Fruit fly (Drosophila melanogaster) whole organism, embryonic: Measurements from ENCODE around the gene Rad17.

Experiments used
- Aef1 ChIP-seq: fragments of 200-800 bp; sonication (Bioruptor generic); IDR thresholded peaks from 3 replicates; pipeline ENCODE4 v1.3.6; 2022; ENCODE audit warnings: missing biosample characterization, missing genetic modification characterization
- B-H1 ChIP-seq: fragments of 200-800 bp; sonication (Bioruptor generic); IDR thresholded peaks from 3 replicates; pipeline ENCODE4 v1.3.6; 2022; ENCODE audit warnings: missing biosample characterization, missing genetic modification characterization
- BEAF-32 ChIP-seq: fragments of 200-800 bp; sonication (Bioruptor generic); optimal IDR thresholded peaks from 3 replicates; lab custom pipeline; 2017; ENCODE audit warnings: missing biosample characterization, missing genetic modification characterization, mild to moderate bottlenecking, moderate library complexity, missing genetic modification reagents
- CG11695 ChIP-seq: fragments of 200-800 bp; sonication (Bioruptor generic); IDR thresholded peaks from 3 replicates; pipeline ENCODE4 v1.3.6; 2022; ENCODE audit warnings: missing biosample characterization, missing genetic modification characterization
- CG13123 ChIP-seq: fragments of 200-800 bp; sonication (Bioruptor generic); optimal IDR thresholded peaks from 2 replicates; lab custom pipeline; 2016; ENCODE audit warnings: missing biosample characterization, missing genetic modification characterization
- CG13894 ChIP-seq: fragments of 200-800 bp; sonication (Bioruptor generic); optimal IDR thresholded peaks from 3 replicates; lab custom pipeline; 2018; ENCODE audit warnings: missing biosample characterization, mild to moderate bottlenecking, missing genetic modification characterization, moderate library complexity
- CG14050 ChIP-seq: fragments of 200-800 bp; sonication (Bioruptor generic); IDR thresholded peaks from 3 replicates; pipeline ENCODE4 v1.3.6; 2022; ENCODE audit warnings: missing biosample characterization, missing genetic modification characterization
- CG1603 ChIP-seq: fragments of 200-800 bp; sonication (Bioruptor generic); optimal IDR thresholded peaks from 2 replicates; lab custom pipeline; 2019; ENCODE audit warnings: missing biosample characterization, mild to moderate bottlenecking, missing genetic modification characterization, moderate library complexity
- CG16815 ChIP-seq: fragments of 200-800 bp; sonication (Bioruptor generic); optimal IDR thresholded peaks from 3 replicates; lab custom pipeline; 2017; ENCODE audit warnings: missing biosample characterization, mild to moderate bottlenecking, missing genetic modification characterization
- CG16863 ChIP-seq: fragments of 200-800 bp; sonication (Bioruptor generic); optimal IDR thresholded peaks from 3 replicates; lab custom pipeline; 2016; ENCODE audit warnings: missing biosample characterization, missing genetic modification characterization
- CG2199 ChIP-seq: fragments of 200-800 bp; sonication (Bioruptor generic); IDR thresholded peaks from 3 replicates; pipeline ENCODE4 v1.3.6; 2022; ENCODE audit warnings: missing biosample characterization, missing genetic modification characterization
- CG33213 ChIP-seq: fragments of 200-800 bp; sonication (Bioruptor generic); optimal IDR thresholded peaks from 3 replicates; lab custom pipeline; 2016; ENCODE audit warnings: missing biosample characterization, missing genetic modification characterization
- CG3407 ChIP-seq: fragments of 200-800 bp; sonication (Bioruptor generic); optimal IDR thresholded peaks from 2 replicates; lab custom pipeline; 2018; ENCODE audit warnings: missing biosample characterization, mild to moderate bottlenecking, missing genetic modification characterization
- CG42726 ChIP-seq: fragments of 200-800 bp; sonication (Bioruptor generic); IDR thresholded peaks from 2 replicates; pipeline ENCODE4 v1.3.6; 2022; ENCODE audit warnings: missing biosample characterization, missing genetic modification characterization; ENCODE audit not compliant: partially characterized antibody
- CG5953 ChIP-seq: fragments of 200-800 bp; sonication (Bioruptor generic); IDR thresholded peaks from 2 replicates; pipeline ENCODE4 v1.3.6; 2022; ENCODE audit warnings: missing biosample characterization, missing genetic modification characterization
- CG6175 ChIP-seq: fragments of 200-800 bp; sonication (Bioruptor generic); IDR thresholded peaks from 3 replicates; pipeline ENCODE4 v1.3.6; 2022; ENCODE audit warnings: missing biosample characterization, missing genetic modification characterization
- CG8765 ChIP-seq: fragments of 200-800 bp; sonication (Bioruptor generic); IDR thresholded peaks from 2 replicates; pipeline ENCODE4 v1.3.6; 2022; ENCODE audit warnings: missing biosample characterization, missing genetic modification characterization
- CHES-1-like ChIP-seq: fragments of 200-800 bp; sonication (Bioruptor generic); optimal IDR thresholded peaks from 2 replicates; lab custom pipeline; 2016; ENCODE audit warnings: missing biosample characterization, missing genetic modification characterization
- Dll ChIP-seq: fragments of 200-800 bp; sonication (Bioruptor generic); IDR thresholded peaks from 4 replicates; pipeline ENCODE4 v1.3.6; 2022; ENCODE audit warnings: missing biosample characterization, missing genetic modification characterization; ENCODE audit not compliant: partially characterized antibody
- ERR ChIP-seq: fragments of 200-800 bp; sonication (Bioruptor generic); optimal IDR thresholded peaks from 2 replicates; lab custom pipeline; 2016; ENCODE audit warnings: missing biosample characterization, missing genetic modification characterization
- Ets65A ChIP-seq: fragments of 200-800 bp; sonication (Bioruptor generic); peaks from one replicate; lab custom pipeline; 2016; ENCODE audit warnings: missing biosample characterization, missing genetic modification characterization
- Fer3 ChIP-seq: fragments of 200-800 bp; sonication (Bioruptor generic); optimal IDR thresholded peaks from 2 replicates; lab custom pipeline; 2018; ENCODE audit warnings: missing biosample characterization, mild to moderate bottlenecking, missing genetic modification characterization, moderate library complexity
- Hmx ChIP-seq: fragments of 200-800 bp; sonication (Bioruptor generic); optimal IDR thresholded peaks from 2 replicates; lab custom pipeline; 2016; ENCODE audit warnings: missing biosample characterization, missing genetic modification characterization
- Hr51 ChIP-seq, 2 experiments: fragments of 200-800 bp; sonication (Bioruptor generic); optimal IDR thresholded peaks; 2 replicates in 1 of 2; 3 replicates in 1 of 2; lab custom pipeline; 2016 to 2018; ENCODE audit warnings: missing biosample characterization in 2 of 2, missing genetic modification characterization in 2 of 2, mild to moderate bottlenecking in 1 of 2, moderate library complexity in 1 of 2
- Max ChIP-seq: fragments of 200-800 bp; sonication (Bioruptor generic); optimal IDR thresholded peaks from 2 replicates; lab custom pipeline; 2016; ENCODE audit warnings: missing biosample characterization, mild to moderate bottlenecking, missing genetic modification characterization
- Stat92E ChIP-seq, 3 experiments: fragments of >200 bp in 2 of 3; fragments of 200-800 bp in 1 of 3; sonication (Bioruptor generic) in 1 of 3; optimal IDR thresholded peaks; 2 replicates each; lab custom pipeline; 2017 to 2019; ENCODE audit warnings: missing biosample characterization in 3 of 3, missing genetic modification characterization in 3 of 3, mild to moderate bottlenecking in 1 of 3, moderate library complexity in 1 of 3
- TFAM ChIP-seq: fragments of 200-800 bp; sonication (Bioruptor generic); optimal IDR thresholded peaks from 2 replicates; lab custom pipeline; 2017; ENCODE audit warnings: missing biosample characterization, missing genetic modification characterization, inconsistent platforms
- esg ChIP-seq: fragments of 200-800 bp; sonication (Bioruptor generic); conservative IDR thresholded peaks from 2 replicates; pipeline ENCODE4 v1.3.6; 2022; ENCODE audit warnings: missing biosample characterization, missing genetic modification characterization
- gce ChIP-seq: fragments of 200-800 bp; sonication (Bioruptor generic); IDR thresholded peaks from 3 replicates; pipeline ENCODE4 v1.3.6; 2022; ENCODE audit warnings: missing biosample characterization, missing genetic modification characterization
- h ChIP-seq: fragments of >200 bp; optimal IDR thresholded peaks from 2 replicates; lab custom pipeline; 2017
- insv ChIP-seq, 2 experiments: fragments of 200-800 bp; sonication (Bioruptor generic); optimal IDR thresholded peaks; 3 replicates each; lab custom pipeline; 2016 to 2018; ENCODE audit warnings: missing biosample characterization in 2 of 2, missing genetic modification characterization in 2 of 2
- inv ChIP-seq: fragments of 200-800 bp; sonication (Bioruptor generic); IDR thresholded peaks from 2 replicates; pipeline ENCODE4 v1.3.6; 2022; ENCODE audit warnings: missing biosample characterization, missing genetic modification characterization; ENCODE audit not compliant: partially characterized antibody
- nerfin-2 ChIP-seq: fragments of 200-800 bp; sonication (Bioruptor generic); IDR thresholded peaks from 2 replicates; pipeline ENCODE4 v1.3.6; 2022; ENCODE audit warnings: missing biosample characterization, missing genetic modification characterization; ENCODE audit not compliant: partially characterized antibody
- org-1 ChIP-seq: fragments of 200-800 bp; sonication (Bioruptor generic); optimal IDR thresholded peaks from 2 replicates; lab custom pipeline; 2017; ENCODE audit warnings: missing biosample characterization, missing genetic modification characterization
- pros ChIP-seq: fragments of 200-800 bp; sonication (Bioruptor generic); optimal IDR thresholded peaks from 3 replicates; lab custom pipeline; 2019; ENCODE audit warnings: missing biosample characterization, mild to moderate bottlenecking, missing genetic modification characterization, moderate library complexity
- run ChIP-seq: fragments of 200-800 bp; sonication (Bioruptor generic); optimal IDR thresholded peaks from 3 replicates; lab custom pipeline; 2018; ENCODE audit warnings: missing biosample characterization, mild to moderate bottlenecking, missing genetic modification characterization
- sima ChIP-seq: fragments of 200-800 bp; sonication (Bioruptor generic); optimal IDR thresholded peaks from 2 replicates; lab custom pipeline; 2016; ENCODE audit warnings: missing biosample characterization, missing genetic modification characterization
- slbo ChIP-seq: fragments of 200-800 bp; sonication (Bioruptor generic); IDR thresholded peaks from 2 replicates; pipeline ENCODE4 v1.3.6; 2022; ENCODE audit warnings: missing biosample characterization, missing genetic modification characterization
- tio ChIP-seq: fragments of 200-800 bp; sonication (Bioruptor generic); optimal IDR thresholded peaks from 2 replicates; lab custom pipeline; 2017; ENCODE audit warnings: missing biosample characterization, missing genetic modification characterization, inconsistent platforms
- tll ChIP-seq, 2 experiments: fragments of 200-800 bp in 1 of 2; fragments of >200 bp in 1 of 2; sonication (Bioruptor generic) in 1 of 2; optimal IDR thresholded peaks; 2 replicates each; lab custom pipeline; 2017 to 2019; ENCODE audit warnings: missing biosample characterization in 2 of 2, missing genetic modification characterization in 2 of 2, mild to moderate bottlenecking in 1 of 2, moderate library complexity in 1 of 2

Gene Rad17

dm6 chr3R:14649307-14650239, 13.4 kb downstream of the Rad17 start (continued):
- TF ChIP-seq Aef1 (no peak), Dll (GFP tag; lab: Robert Waterston, UW) (no peak), TFAM (GFP tag; lab: Kevin White, UChicago) (no peak), esg (no peak), tll (GFP tag; optimal IDR thresholded peaks at IDR 0.05; lab: Kevin White, UChicago) (peak in 1 of 2 experiments; percentile 44), CHES-1-like (GFP tag; lab: Kevin White, UChicago) (no peak), CG11695 (GFP tag; lab: Robert Waterston, UW) (0 out of 3 replicates have a peak, but pooled peaks have one; percentile 22), Hmx (GFP tag; lab: Kevin White, UChicago) (peak; percentile 51), CG13894 (tag; lab: Kevin White, UChicago) (no peak), CG42726 (GFP tag; lab: Robert Waterston, UW) (no peak), Fer3 (no peak), pros (GFP tag; lab: Kevin White, UChicago) (peak; percentile 32), CG5953 (GFP tag; lab: Robert Waterston, UW) (no peak), tio (GFP tag; lab: Kevin White, UChicago) (no peak), Stat92E (GFP tag; optimal IDR thresholded peaks at IDR 0.05; lab: Kevin White, UChicago) (no peak), Max (GFP tag; lab: Kevin White, UChicago) (peak; percentile 12), CG1603 (tag; lab: Kevin White, UChicago) (no peak), slbo (peak; percentile 22; the same call in 1 of the 2 replicates), h (no peak), CG8765 (GFP tag; lab: Robert Waterston, UW) (no peak), CG2199 (no peak), CG6175 (GFP tag; lab: Robert Waterston, UW) (no peak), CG33213 (no peak), CG16863 (peak; percentile 14), org-1 (GFP tag; lab: Kevin White, UChicago) (no peak), inv (GFP tag; lab: Robert Waterston, UW) (no peak), BEAF-32 (no peak), run (no peak), CG16815 (GFP tag; lab: Kevin White, UChicago) (peak; percentile 5)

dm6 chr3R:14642463-14642862, 20.5 kb downstream of the Rad17 start, which contains the start of gene CG7886:
CG7886 (minus strand) TSS chr3R:14642563.
- TF ChIP-seq Ets65A (GFP tag; lab: Kevin White, UChicago) (no peak), ERR (GFP tag; lab: Kevin White, UChicago) (no peak), gce (GFP tag; lab: Robert Waterston, UW) (no peak), CG3407 (GFP tag; lab: Kevin White, UChicago) (no peak), sima (GFP tag; lab: Kevin White, UChicago) (no peak), insv (GFP tag; optimal IDR thresholded peaks at IDR 0.05; lab: Kevin White, UChicago) (no peak), CG13123 (GFP tag; lab: Kevin White, UChicago) (no peak), Hr51 (GFP tag; optimal IDR thresholded peaks at IDR 0.05; lab: Kevin White, UChicago) (no peak), CG14050 (GFP tag; lab: Robert Waterston, UW) (no peak), tio (GFP tag; lab: Kevin White, UChicago) (no peak), B-H1 (GFP tag; lab: Robert Waterston, UW) (no peak), nerfin-2 (GFP tag; lab: Robert Waterston, UW) (no peak)
- TF ChIP-seq, all 482 proteins: peak for 0
